Worm (Caenorhabditis elegans): ENCODE results near the gene F54D12.7.

DNA sequence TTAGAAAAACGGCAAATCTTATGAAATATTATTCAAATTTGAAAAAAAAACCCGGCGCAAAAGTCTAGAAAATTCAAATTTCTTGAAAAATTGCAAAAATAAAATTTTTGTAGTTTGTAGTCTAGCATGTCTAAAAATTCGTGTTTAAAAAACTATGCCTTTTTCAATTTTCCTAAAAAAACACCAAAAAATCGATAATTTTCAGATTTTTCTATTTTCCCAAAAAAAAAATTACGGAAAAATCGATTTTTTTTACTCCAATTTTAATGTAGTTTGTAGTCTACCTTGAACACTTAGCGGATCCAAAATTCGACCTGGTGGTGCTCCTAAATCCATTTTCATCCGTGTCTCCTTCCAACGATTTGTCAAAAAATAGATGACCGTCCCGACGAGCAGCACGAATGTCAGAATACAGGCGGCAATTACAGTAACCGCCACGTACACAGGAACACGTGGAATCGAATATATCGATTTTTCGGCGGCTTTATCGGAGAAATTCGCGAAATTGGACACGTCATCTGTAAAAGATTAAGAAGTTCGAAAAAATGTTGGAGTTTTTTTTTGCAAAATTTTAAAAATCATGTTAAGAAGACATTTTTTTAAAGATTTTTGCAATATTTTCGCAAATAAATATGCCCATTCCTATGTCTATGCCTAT lies 35.8 kb upstream of the F54D12.7 start:
- TF ChIP-seq ceh-2 (tag; optimal IDR thresholded peaks at IDR 0.05) = no peak
- TF ChIP-seq ceh-31 (tag; optimal IDR thresholded peaks at IDR 0.05) = no peak
- TF ChIP-seq unc-55 (GFP tag; optimal IDR thresholded peaks at IDR 0.05) = no peak
- no peak for TF ChIP-seq ceh-18 (tag; optimal IDR thresholded peaks at IDR 0.05)
- TF ChIP-seq pag-3 (tag; optimal IDR thresholded peaks at IDR 0.05; ENCODE audit: borderline replicate concordance) = no peak
- TF ChIP-seq C08G9.2 (tag; optimal IDR thresholded peaks at IDR 0.05) = no peak
- no peak for TF ChIP-seq che-1 (tag; optimal IDR thresholded peaks at IDR 0.05)
- TF ChIP-seq pqm-1 (tag; optimal IDR thresholded peaks at IDR 0.05) = no peak
- TF ChIP-seq ceh-19 (GFP tag; optimal IDR thresholded peaks at IDR 0.05) = no peak
- TF ChIP-seq nhr-11 (tag; optimal IDR thresholded peaks at IDR 0.05) = no peak

Measured in whole organism, late embryonic.